Comparison of ENCODE assay signal across 1 fruit fly cellular context in the genomic region with DNA sequence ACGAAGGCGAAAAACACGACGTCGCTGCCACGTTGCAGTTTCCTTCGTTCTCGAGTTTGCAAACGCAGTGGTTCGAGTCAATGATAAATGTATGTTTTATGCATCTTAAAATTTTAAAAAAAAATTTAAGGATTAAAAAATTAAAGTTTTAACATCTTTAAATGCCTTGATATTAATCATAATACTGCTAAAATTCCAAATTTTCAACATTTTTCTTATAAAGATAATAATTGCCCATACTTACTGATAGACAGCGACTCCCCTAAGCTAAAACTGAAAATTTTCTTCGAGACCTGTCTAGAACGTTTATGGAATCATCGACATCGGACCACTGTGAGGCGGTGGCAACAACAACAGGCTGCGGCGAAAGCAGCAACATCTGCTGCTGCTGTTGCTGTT.
TF ChIP-seq lines count a peak whose summit lies in the region.

No protein-coding gene starts in this region.

TF ChIP-seq in whole organism, embryonic, 481 proteins besides CTCF, POLR2A, EP300 and RAD21 (continued from another document and continues in another):
- TF ChIP-seq Dll (GFP tag; IDR thresholded peaks at IDR 0.05; lab: Robert Waterston, UW; ENCODE audit: partially characterized antibody) (no peak), CG31388 (GFP tag; optimal IDR thresholded peaks at IDR 0.05; lab: Kevin White, UChicago) (peak; percentile 29), CG11695 (GFP tag; IDR thresholded peaks at IDR 0.05; lab: Robert Waterston, UW) (peak; percentile 75), fd64A (GFP tag; optimal IDR thresholded peaks at IDR 0.05; lab: Kevin White, UChicago) (no peak), scrt (GFP tag; optimal IDR thresholded peaks at IDR 0.05; lab: Kevin White, UChicago) (peak; percentile 67), tx (GFP tag; optimal IDR thresholded peaks at IDR 0.05; lab: Kevin White, UChicago) (peak; percentile 14), CG42726 (GFP tag; IDR thresholded peaks at IDR 0.05; lab: Robert Waterston, UW; ENCODE audit: partially characterized antibody) (0 out of 2 replicates have a peak, but pooled peaks have one; percentile 25), CG31441 (GFP tag; IDR thresholded peaks at IDR 0.05; lab: Robert Waterston, UW) (peak; percentile 82), gsb (GFP tag; IDR thresholded peaks at IDR 0.05; lab: Robert Waterston, UW) (peak; percentile 21; the same call in 1 of the 2 replicates), CG9876 (GFP tag; optimal IDR thresholded peaks at IDR 0.05; lab: Kevin White, UChicago) (no peak), E2f1 (GFP tag; IDR thresholded peaks at IDR 0.05; lab: Robert Waterston, UW) (peak; percentile 61; the same call in 1 of the 2 replicates), CG12744 (GFP tag; optimal IDR thresholded peaks at IDR 0.05; lab: Kevin White, UChicago) (no peak), CG2712 (tag; optimal IDR thresholded peaks at IDR 0.05; lab: Kevin White, UChicago) (peak; percentile 71), bcd (GFP tag; optimal IDR thresholded peaks at IDR 0.05; lab: Kevin White, UChicago) (peak; percentile 72), grau (tag; optimal IDR thresholded peaks at IDR 0.05; lab: Kevin White, UChicago) (peak; percentile 78), CG2678 (tag; optimal IDR thresholded peaks at IDR 0.05; lab: Kevin White, UChicago) (peak; percentile 90), ken (GFP tag; IDR thresholded peaks at IDR 0.05; lab: Robert Waterston, UW) (peak; percentile 39; the same call in 1 of the 3 replicates), CG10147 (GFP tag; optimal IDR thresholded peaks at IDR 0.05; lab: Kevin White, UChicago) (peak; percentile 71), knrl (GFP tag; IDR thresholded peaks at IDR 0.05; lab: Robert Waterston, UW; ENCODE audit: partially characterized antibody) (no peak; the same call in 2 of the 3 replicates), CG17328 (GFP tag; IDR thresholded peaks at IDR 0.05; lab: Robert Waterston, UW) (peak; percentile 35; the same call in 1 of the 2 replicates), CG10959 (GFP tag; IDR thresholded peaks at IDR 0.05; lab: Robert Waterston, UW) (no peak), CG7556 (GFP tag; optimal IDR thresholded peaks at IDR 0.05; lab: Kevin White, UChicago) (peak; percentile 93), CG5180 (GFP tag; optimal IDR thresholded peaks at IDR 0.05; lab: Kevin White, UChicago) (peak; percentile 44), CG3281 (GFP tag; optimal IDR thresholded peaks at IDR 0.05; lab: Kevin White, UChicago) (peak; percentile 83), Dfd (GFP tag; optimal IDR thresholded peaks at IDR 0.05; lab: Kevin White, UChicago) (no peak), br (optimal IDR thresholded peaks at IDR 0.05; lab: Kevin White, UChicago) (no peak), tgo (GFP tag; IDR thresholded peaks at IDR 0.05; lab: Robert Waterston, UW) (peak; percentile 63), MBD-R2 (GFP tag; IDR thresholded peaks at IDR 0.05; lab: Robert Waterston, UW) (peak; percentile 31; the same call in 1 of the 2 replicates), CG14860 (GFP tag; IDR thresholded peaks at IDR 0.05; lab: Robert Waterston, UW; ENCODE audit: partially characterized antibody) (no peak), slou (GFP tag; optimal IDR thresholded peaks at IDR 0.05; lab: Kevin White, UChicago) (peak; percentile 58), CG8944 (GFP tag; optimal IDR thresholded peaks at IDR 0.05; lab: Kevin White, UChicago) (no peak), CG18619 (GFP tag; optimal IDR thresholded peaks at IDR 0.05; lab: Kevin White, UChicago) (peak; percentile 61), CG7963 (GFP tag; IDR thresholded peaks at IDR 0.05; lab: Robert Waterston, UW; ENCODE audit: partially characterized antibody) (no peak), croc (GFP tag; conservative IDR thresholded peaks at IDR 0.05; lab: Robert Waterston, UW) (peak; percentile 37; the same call in 2 of the 3 replicates), CG13894 (tag; optimal IDR thresholded peaks at IDR 0.05; lab: Kevin White, UChicago) (peak; percentile 80), BtbVII (GFP tag; optimal IDR thresholded peaks at IDR 0.05; lab: Kevin White, UChicago) (peak; percentile 70), Myb (GFP tag; optimal IDR thresholded peaks at IDR 0.05; lab: Kevin White, UChicago) (peak; percentile 2), CG7372 (GFP tag; IDR thresholded peaks at IDR 0.05; lab: Robert Waterston, UW) (peak; percentile 75), CHES-1-like (GFP tag; optimal IDR thresholded peaks at IDR 0.05; lab: Kevin White, UChicago) (peak; percentile 31), pfk (GFP tag; optimal IDR thresholded peaks at IDR 0.05; lab: Kevin White, UChicago) (no peak), bowl (GFP tag; IDR thresholded peaks at IDR 0.05; lab: Robert Waterston, UW) (no peak; the same call in 1 of the 2 replicates), CG12659 (GFP tag; optimal IDR thresholded peaks at IDR 0.05; lab: Kevin White, UChicago) (peak; percentile 69), nerfin-1 (tag; optimal IDR thresholded peaks at IDR 0.05; lab: Kevin White, UChicago) (peak; percentile 35), CG32532 (GFP tag; IDR thresholded peaks at IDR 0.05; lab: Robert Waterston, UW) (peak; percentile 76), Hand (GFP tag; optimal IDR thresholded peaks at IDR 0.05; lab: Kevin White, UChicago) (peak; percentile 85), CG6254 (GFP tag; optimal IDR thresholded peaks at IDR 0.05; lab: Kevin White, UChicago) (peak; percentile 10), chif (GFP tag; optimal IDR thresholded peaks at IDR 0.05; lab: Kevin White, UChicago) (peak; percentile 28 to 32), CG32767 (GFP tag; IDR thresholded peaks at IDR 0.05; lab: Robert Waterston, UW) (no peak; the same call in 1 of the 2 replicates), Mad (GFP tag; optimal IDR thresholded peaks at IDR 0.05; lab: Kevin White, UChicago) (peak; percentile 33), bigmax (GFP tag; optimal IDR thresholded peaks at IDR 0.05; lab: Kevin White, UChicago) (no peak), mam (GFP tag; optimal IDR thresholded peaks at IDR 0.05; lab: Kevin White, UChicago) (peak; percentile 45), CG17829 (tag; optimal IDR thresholded peaks at IDR 0.05; lab: Kevin White, UChicago) (peak; percentile 6), CG4820 (GFP tag; optimal IDR thresholded peaks at IDR 0.05; lab: Kevin White, UChicago) (peak; percentile 52), Blimp-1 (GFP tag; optimal IDR thresholded peaks at IDR 0.05; lab: Kevin White, UChicago) (peak; percentile 55), sima (GFP tag; optimal IDR thresholded peaks at IDR 0.05; lab: Kevin White, UChicago) (no peak), Deaf1 (tag; optimal IDR thresholded peaks at IDR 0.05; lab: Kevin White, UChicago) (peak; percentile 86), CG2202 (tag; optimal IDR thresholded peaks at IDR 0.05; lab: Kevin White, UChicago) (no peak), slbo (GFP tag; IDR thresholded peaks at IDR 0.05; lab: Robert Waterston, UW) (peak; percentile 70), btn (GFP tag; optimal IDR thresholded peaks at IDR 0.05; lab: Kevin White, UChicago) (peak; percentile 5), CG7786 (GFP tag; optimal IDR thresholded peaks at IDR 0.05; lab: Kevin White, UChicago) (no peak), NC2α (GFP tag; optimal IDR thresholded peaks at IDR 0.05; lab: Kevin White, UChicago) (no peak), eve (GFP tag; optimal IDR thresholded peaks at IDR 0.05; lab: Kevin White, UChicago) (no peak), Oaz (GFP tag; IDR thresholded peaks at IDR 0.05; lab: Robert Waterston, UW) (no peak; the same call in 1 of the 2 replicates), Adf1 (GFP tag; IDR thresholded peaks at IDR 0.05; lab: Robert Waterston, UW) (peak; percentile 40), C15 (GFP tag; IDR thresholded peaks at IDR 0.05; lab: Robert Waterston, UW) (no peak; the same call in 2 of the 3 replicates), CG10366 (GFP tag; IDR thresholded peaks at IDR 0.05; lab: Robert Waterston, UW) (peak; percentile 39), Dip3 (GFP tag; optimal IDR thresholded peaks at IDR 0.05; lab: Kevin White, UChicago) (peak; percentile 4), sens (GFP tag; lab: Kevin White, UChicago) (peak; percentile 72), CG2199 (GFP tag; IDR thresholded peaks at IDR 0.05; lab: Robert Waterston, UW) (no peak), p53 (GFP tag; optimal IDR thresholded peaks at IDR 0.05; lab: Kevin White, UChicago) (no peak), CG16813 (GFP tag; IDR thresholded peaks at IDR 0.05; lab: Robert Waterston, UW; ENCODE audit: partially characterized antibody) (0 out of 3 replicates have a peak, but pooled peaks have one; percentile 42), Lhr (GFP tag; optimal IDR thresholded peaks at IDR 0.05; lab: Kevin White, UChicago) (no peak), Mes4 (GFP tag; optimal IDR thresholded peaks at IDR 0.05; lab: Kevin White, UChicago) (no peak), h (optimal IDR thresholded peaks at IDR 0.05; lab: Kevin White, UChicago) (no peak), twi (tag; optimal IDR thresholded peaks at IDR 0.05; lab: Kevin White, UChicago) (peak; percentile 45), CG13775 (GFP tag; optimal IDR thresholded peaks at IDR 0.05; lab: Kevin White, UChicago) (peak; percentile 21), ssp (GFP tag; IDR thresholded peaks at IDR 0.05; lab: Robert Waterston, UW) (no peak; the same call in 1 of the 2 replicates), Fer1 (GFP tag; optimal IDR thresholded peaks at IDR 0.05; lab: Kevin White, UChicago) (peak; percentile 93), z (GFP tag; IDR thresholded peaks at IDR 0.05; lab: Robert Waterston, UW) (no peak), CG17359 (tag; optimal IDR thresholded peaks at IDR 0.05; lab: Kevin White, UChicago) (peak; percentile 75), gcm2 (GFP tag; optimal IDR thresholded peaks at IDR 0.05; lab: Kevin White, UChicago) (peak; percentile 13), CG17568 (GFP tag; optimal IDR thresholded peaks at IDR 0.05; lab: Kevin White, UChicago) (peak; percentile 36), CG17361 (GFP tag; IDR thresholded peaks at IDR 0.05; lab: Robert Waterston, UW) (peak; percentile 90), ase (GFP tag; IDR thresholded peaks at IDR 0.05; lab: Robert Waterston, UW) (0 out of 3 replicates have a peak, but pooled peaks have one; percentile 31), CG8290 (GFP tag; optimal IDR thresholded peaks at IDR 0.05; lab: Kevin White, UChicago) (no peak), CG8290 (tag; optimal IDR thresholded peaks at IDR 0.05; lab: Kevin White, UChicago) (peak in 1 of 2 experiments; percentile 42), CG8281 (tag; optimal IDR thresholded peaks at IDR 0.05; lab: Kevin White, UChicago) (no peak), CG8765 (GFP tag; IDR thresholded peaks at IDR 0.05; lab: Robert Waterston, UW) (no peak; the same call in 1 of the 2 replicates), Antp (GFP tag; optimal IDR thresholded peaks at IDR 0.05; lab: Kevin White, UChicago) (peak; percentile 44), CG14014 (GFP tag; IDR thresholded peaks at IDR 0.05; lab: Robert Waterston, UW) (peak; percentile 70), sqz (GFP tag; optimal IDR thresholded peaks at IDR 0.05; lab: Kevin White, UChicago) (peak; percentile 50), zfh1 (GFP tag; IDR thresholded peaks at IDR 0.05; lab: Robert Waterston, UW) (peak; percentile 69), sna (GFP tag; IDR thresholded peaks at IDR 0.05; lab: Robert Waterston, UW; ENCODE audit: partially characterized antibody) (no peak), dati (GFP tag; IDR thresholded peaks at IDR 0.05; lab: Robert Waterston, UW) (no peak), H2.0 (GFP tag; IDR thresholded peaks at IDR 0.05; lab: Robert Waterston, UW) (peak; percentile 64; the same call in 1 of the 2 replicates), CG3847 (GFP tag; IDR thresholded peaks at IDR 0.05; lab: Robert Waterston, UW) (peak; percentile 69), salm (tag; optimal IDR thresholded peaks at IDR 0.05; lab: Kevin White, UChicago) (no peak), CG14050 (GFP tag; IDR thresholded peaks at IDR 0.05; lab: Robert Waterston, UW) (peak; percentile 57), Lpt (GFP tag; optimal IDR thresholded peaks at IDR 0.05; lab: Kevin White, UChicago) (no peak), fd96Cb (tag; optimal IDR thresholded peaks at IDR 0.05; lab: Kevin White, UChicago) (peak; percentile 71), en (GFP tag; optimal IDR thresholded peaks at IDR 0.05; lab: Kevin White, UChicago) (no peak), esg (GFP tag; conservative IDR thresholded peaks at IDR 0.05; lab: Robert Waterston, UW) (peak; percentile 78), Gsc (GFP tag; IDR thresholded peaks at IDR 0.05; lab: Robert Waterston, UW) (no peak), ato (GFP tag; IDR thresholded peaks at IDR 0.05; lab: Robert Waterston, UW; ENCODE audit: partially characterized antibody) (no peak), CG17612 (GFP tag; IDR thresholded peaks at IDR 0.05; lab: Robert Waterston, UW) (no peak), HLH3B (GFP tag; IDR thresholded peaks at IDR 0.05; lab: Robert Waterston, UW) (peak; percentile 31; the same call in 1 of the 2 replicates), CG5245 (GFP tag; optimal IDR thresholded peaks at IDR 0.05; lab: Kevin White, UChicago) (no peak), CG2129 (GFP tag; IDR thresholded peaks at IDR 0.05; lab: Robert Waterston, UW; ENCODE audit: partially characterized antibody) (no peak), CG9727 (GFP tag; optimal IDR thresholded peaks at IDR 0.05; lab: Kevin White, UChicago) (peak; percentile 78), pb (GFP tag; optimal IDR thresholded peaks at IDR 0.05; lab: Kevin White, UChicago) (no peak), Atf3 (GFP tag; optimal IDR thresholded peaks at IDR 0.05; lab: Kevin White, UChicago) (no peak), exex (tag; optimal IDR thresholded peaks at IDR 0.05; lab: Kevin White, UChicago) (peak; percentile 27), ap (GFP tag; IDR thresholded peaks at IDR 0.05; lab: Robert Waterston, UW) (no peak), CG1233 (GFP tag; optimal IDR thresholded peaks at IDR 0.05; lab: Kevin White, UChicago) (peak; percentile 56), ro (GFP tag; IDR thresholded peaks at IDR 0.05; lab: Robert Waterston, UW) (no peak), CG6683 (GFP tag; optimal IDR thresholded peaks at IDR 0.05; lab: Kevin White, UChicago) (peak; percentile 57), D (optimal IDR thresholded peaks at IDR 0.05; lab: Kevin White, UChicago) (no peak), D (GFP tag; optimal IDR thresholded peaks at IDR 0.05; lab: Kevin White, UChicago) (peak; percentile 60), CG4328 (GFP tag; optimal IDR thresholded peaks at IDR 0.05; lab: Kevin White, UChicago) (no peak), CG34376 (GFP tag; optimal IDR thresholded peaks at IDR 0.05; lab: Kevin White, UChicago) (peak; percentile 65), Meics (GFP tag; optimal IDR thresholded peaks at IDR 0.05; lab: Kevin White, UChicago) (peak; percentile 85), sim (GFP tag; IDR thresholded peaks at IDR 0.05; lab: Robert Waterston, UW) (no peak), fd102C (GFP tag; optimal IDR thresholded peaks at IDR 0.05; lab: Kevin White, UChicago) (no peak), CG12942 (GFP tag; optimal IDR thresholded peaks at IDR 0.05; lab: Kevin White, UChicago) (peak; percentile 23), nom (GFP tag; optimal IDR thresholded peaks at IDR 0.05; lab: Kevin White, UChicago) (peak; percentile 88)
